Worm (Caenorhabditis elegans) whole organism, mixed stage, embryonic: ENCODE results near the gene bath-1.

ENCODE experiments used
- blmp-1 ChIP-seq: fragments of 150-350 bp; optimal IDR thresholded peaks from 2 replicates; lab custom pipeline; 2014; ENCODE audit warnings: missing biosample characterization, missing genetic modification characterization
- elt-1 ChIP-seq: sonication (generic microtip); optimal IDR thresholded peaks from 2 replicates; lab custom pipeline; 2017; ENCODE audit warnings: missing genetic modification characterization, mild to moderate bottlenecking, missing compliant biosample characterization, antibody characterized with exemption, moderate library complexity, borderline replicate concordance; ENCODE audit not compliant: insufficient read depth
- elt-3 ChIP-seq: fragments of 150-350 bp; optimal IDR thresholded peaks from 2 replicates; lab custom pipeline; 2014; ENCODE audit warnings: missing biosample characterization, missing genetic modification characterization
- lin-13 ChIP-seq: fragments of 150-350 bp; optimal IDR thresholded peaks from 2 replicates; lab custom pipeline; 2014; ENCODE audit warnings: missing biosample characterization, missing genetic modification characterization
- lin-32 ChIP-seq: fragments of 200-800 bp; sonication (Bioruptor generic); optimal IDR thresholded peaks from 2 replicates; lab custom pipeline; 2018; ENCODE audit warnings: mild to moderate bottlenecking, missing genetic modification characterization, missing compliant biosample characterization
- nhr-2 ChIP-seq: fragments of 150-350 bp; optimal IDR thresholded peaks from 2 replicates; lab custom pipeline; 2014; ENCODE audit warnings: missing biosample characterization, missing genetic modification characterization
- nhr-237 ChIP-seq: fragments of 150-350 bp; optimal IDR thresholded peaks from 2 replicates; lab custom pipeline; 2014; ENCODE audit warnings: missing biosample characterization, missing genetic modification characterization
- nhr-76 ChIP-seq: sonication (generic microtip); optimal IDR thresholded peaks from 2 replicates; lab custom pipeline; 2017; ENCODE audit warnings: missing biosample characterization, missing genetic modification characterization
- snpc-4 ChIP-seq: fragments of 150-350 bp; optimal IDR thresholded peaks from 2 replicates; lab custom pipeline; 2014; ENCODE audit warnings: missing biosample characterization, missing genetic modification characterization
- unc-39 ChIP-seq: fragments of 150-350 bp; optimal IDR thresholded peaks from 2 replicates; lab custom pipeline; 2014; ENCODE audit warnings: missing biosample characterization, missing genetic modification characterization
- unc-62 ChIP-seq: fragments of 150-350 bp; optimal IDR thresholded peaks from 2 replicates; lab custom pipeline; 2014; ENCODE audit warnings: missing biosample characterization, missing genetic modification reagents, missing genetic modification characterization
- ztf-11 ChIP-seq: fragments of 150-350 bp; optimal IDR thresholded peaks from 2 replicates; lab custom pipeline; 2014; ENCODE audit warnings: missing biosample characterization, missing genetic modification characterization

DNA sequence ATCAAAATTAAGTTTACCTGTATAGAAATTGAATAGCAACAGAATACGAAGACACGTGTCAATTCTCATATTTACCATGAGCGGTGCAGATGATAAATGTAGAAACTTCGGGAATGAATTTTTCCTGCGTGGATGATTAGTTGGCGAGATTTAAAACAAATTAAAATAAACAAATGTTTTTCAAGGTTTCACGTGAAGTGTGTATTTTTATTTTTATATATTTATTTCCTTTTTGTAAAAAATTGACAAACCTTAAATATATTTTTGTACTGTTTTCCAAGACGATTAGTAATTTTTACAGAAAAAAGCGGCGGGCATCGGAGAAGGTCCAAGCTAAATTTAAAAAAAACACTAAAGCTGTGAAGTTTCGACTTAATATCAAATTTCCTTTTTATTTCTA, 46.9 kb upstream of the bath-1 start, which contains the start of gene F07E5.8:
- TF ChIP-seq nhr-76 (no peak), unc-39 (tag; lab: Kevin White, UChicago) (no peak), snpc-4 (tag; lab: Kevin White, UChicago) (no peak), blmp-1 (tag; lab: Kevin White, UChicago) (no peak), ztf-11 (tag; lab: Kevin White, UChicago) (no peak), elt-1 (tag; lab: Kevin White, UChicago) (no peak), unc-62 (GFP tag; lab: Kevin White, UChicago) (no peak), elt-3 (tag; lab: Kevin White, UChicago) (no peak), lin-32 (GFP tag; lab: Kevin White, UChicago) (no peak), nhr-237 (tag; lab: Kevin White, UChicago) (no peak), nhr-2 (tag; lab: Kevin White, UChicago) (no peak), lin-13 (no peak)
